Fruit fly (Drosophila melanogaster) whole organism, wandering third instar larva: ENCODE data around the gene CG4004.

Experiments
- Abd-B ChIP-seq: fragments of >200 bp; optimal IDR thresholded peaks from 2 replicates; lab custom pipeline; 2017; ENCODE audit warnings: missing biosample characterization, missing genetic modification characterization
- CG32264 ChIP-seq: fragments of 200-800 bp; sonication (Bioruptor generic); optimal IDR thresholded peaks from 2 replicates; lab custom pipeline; 2016; ENCODE audit warnings: missing biosample characterization, missing genetic modification characterization
- CG9705 ChIP-seq: fragments of 200-800 bp; sonication (Bioruptor generic); optimal IDR thresholded peaks from 2 replicates; lab custom pipeline; 2018; ENCODE audit warnings: missing biosample characterization, mild to moderate bottlenecking, missing genetic modification characterization
- CrebA ChIP-seq: fragments of 200-800 bp; sonication (Bioruptor generic); optimal IDR thresholded peaks from 2 replicates; lab custom pipeline; 2016; ENCODE audit warnings: missing biosample characterization, mild to moderate bottlenecking, missing genetic modification characterization, borderline replicate concordance
- Dfd ChIP-seq: fragments of >200 bp; optimal IDR thresholded peaks from 2 replicates; lab custom pipeline; 2017; ENCODE audit warnings: missing biosample characterization, missing genetic modification characterization
- Dif ChIP-seq: fragments of 200-275, 200-300 bp; sonication (Bioruptor generic); optimal IDR thresholded peaks from 2 replicates; lab custom pipeline; 2018; ENCODE audit warnings: missing biosample characterization, missing genetic modification characterization; ENCODE audit not compliant: partially characterized antibody
- GATAd ChIP-seq: sonication (Bioruptor generic); optimal IDR thresholded peaks from 2 replicates; lab custom pipeline; 2016; ENCODE audit warnings: missing biosample characterization, missing genetic modification characterization
- HLH106 ChIP-seq: fragments of 200-800 bp; optimal IDR thresholded peaks from 3 replicates; lab custom pipeline; 2019; ENCODE audit warnings: missing biosample characterization, mild to moderate bottlenecking, missing genetic modification characterization, moderate library complexity
- Hnf4 ChIP-seq: fragments of 200-800 bp; sonication (Bioruptor generic); optimal IDR thresholded peaks from 2 replicates; lab custom pipeline; 2016; ENCODE audit warnings: missing biosample characterization, mild to moderate bottlenecking, missing genetic modification characterization
- Hr78 ChIP-seq: fragments of >200 bp; optimal IDR thresholded peaks from 2 replicates; lab custom pipeline; 2017; ENCODE audit warnings: missing biosample characterization, missing genetic modification characterization
- Hr83 ChIP-seq: fragments of 200-300 bp; sonication (Bioruptor generic); optimal IDR thresholded peaks from 2 replicates; lab custom pipeline; 2016; ENCODE audit warnings: missing biosample characterization, mild to moderate bottlenecking, missing genetic modification characterization, moderate library complexity; ENCODE audit not compliant: poor library complexity, severe bottlenecking
- Jra ChIP-seq: sonication (Bioruptor generic); optimal IDR thresholded peaks from 2 replicates; lab custom pipeline; 2016; ENCODE audit warnings: missing biosample characterization, missing genetic modification characterization
- Mio ChIP-seq: sonication (Bioruptor generic); optimal IDR thresholded peaks from 2 replicates; lab custom pipeline; 2016; ENCODE audit warnings: missing biosample characterization, missing genetic modification characterization
- Myc ChIP-seq: fragments of >200 bp; optimal IDR thresholded peaks from 2 replicates; lab custom pipeline; 2017
- N ChIP-seq: fragments of >200 bp; optimal IDR thresholded peaks from 2 replicates; lab custom pipeline; 2018; ENCODE audit warnings: missing biosample characterization, missing external identifiers, missing genetic modification characterization
- OdsH ChIP-seq: fragments of 200-800 bp; sonication (Bioruptor generic); optimal IDR thresholded peaks from 2 replicates; lab custom pipeline; 2016; ENCODE audit warnings: missing biosample characterization, mild to moderate bottlenecking, missing genetic modification characterization
- Rel ChIP-seq, 2 experiments: fragments of 200-800 bp; sonication (Bioruptor generic) in 1 of 2; optimal IDR thresholded peaks; 2 replicates in 1 of 2; 3 replicates in 1 of 2; lab custom pipeline; 2016 to 2019; ENCODE audit warnings: mild to moderate bottlenecking in 2 of 2, missing biosample characterization in 2 of 2, missing genetic modification characterization in 2 of 2, moderate library complexity in 1 of 2
- Sp1 ChIP-seq: fragments of 200-800 bp; sonication (Bioruptor generic); optimal IDR thresholded peaks from 3 replicates; lab custom pipeline; 2019; ENCODE audit warnings: missing biosample characterization, mild to moderate bottlenecking, missing genetic modification characterization, moderate library complexity
- Vsx2 ChIP-seq: fragments of 200-300, 225-300 bp; sonication (Bioruptor generic); optimal IDR thresholded peaks from 2 replicates; lab custom pipeline; 2018; ENCODE audit warnings: missing biosample characterization, missing genetic modification characterization; ENCODE audit not compliant: partially characterized antibody
- br ChIP-seq: fragments of 200-800 bp; sonication (Bioruptor generic); optimal IDR thresholded peaks from 2 replicates; lab custom pipeline; 2016; ENCODE audit warnings: missing biosample characterization, missing genetic modification characterization
- brk ChIP-seq: fragments of 200-800 bp; sonication (Bioruptor generic); optimal IDR thresholded peaks from 2 replicates; lab custom pipeline; 2016; ENCODE audit warnings: missing biosample characterization, mild to moderate bottlenecking, missing genetic modification characterization
- dl ChIP-seq, 2 experiments: fragments of 175-275, 200-275 bp in 1 of 2; fragments of 200-275 bp in 1 of 2; sonication (Bioruptor generic); optimal IDR thresholded peaks; lab custom pipeline; 2018; ENCODE audit warnings: mild to moderate bottlenecking in 2 of 2, missing biosample characterization in 2 of 2, missing genetic modification characterization in 2 of 2, moderate library complexity in 2 of 2; ENCODE audit not compliant: partially characterized antibody in 2 of 2, insufficient read depth in 1 of 2
- dmrt93B ChIP-seq: fragments of 200-800 bp; sonication (Bioruptor generic); optimal IDR thresholded peaks from 2 replicates; lab custom pipeline; 2018; ENCODE audit warnings: missing biosample characterization, mild to moderate bottlenecking, missing genetic modification characterization
- dsf ChIP-seq: sonication (Bioruptor generic); optimal IDR thresholded peaks from 2 replicates; lab custom pipeline; 2016; ENCODE audit warnings: missing biosample characterization, missing genetic modification characterization, borderline replicate concordance
- ey ChIP-seq: fragments of 200-800 bp; sonication (Bioruptor generic); optimal IDR thresholded peaks from 2 replicates; lab custom pipeline; 2016; ENCODE audit warnings: missing biosample characterization, missing genetic modification characterization
- foxo ChIP-seq, 2 experiments: fragments of 200-800 bp; sonication (Bioruptor generic); optimal IDR thresholded peaks; 2 replicates in 1 of 2; 3 replicates in 1 of 2; lab custom pipeline; 2016 to 2017; ENCODE audit warnings: missing biosample characterization in 2 of 2, missing genetic modification characterization in 2 of 2
- fru ChIP-seq: fragments of 200-800 bp; sonication (Bioruptor generic); optimal IDR thresholded peaks from 3 replicates; lab custom pipeline; 2016; ENCODE audit warnings: missing biosample characterization, mild to moderate bottlenecking, missing genetic modification characterization
- h ChIP-seq: fragments of 200-800 bp; sonication (Bioruptor generic); optimal IDR thresholded peaks from 3 replicates; lab custom pipeline; 2016; ENCODE audit warnings: missing biosample characterization, mild to moderate bottlenecking, missing genetic modification characterization
- jim ChIP-seq: fragments of 175-275, 200-325 bp; sonication (Bioruptor generic); optimal IDR thresholded peaks from 2 replicates; lab custom pipeline; 2016; ENCODE audit warnings: missing biosample characterization, mild to moderate bottlenecking, missing genetic modification characterization
- lola ChIP-seq: fragments of >200 bp; optimal IDR thresholded peaks from 2 replicates; lab custom pipeline; 2017; ENCODE audit warnings: missing biosample characterization, missing genetic modification characterization
- pan ChIP-seq: fragments of >200 bp; optimal IDR thresholded peaks from 2 replicates; lab custom pipeline; 2017
- psq ChIP-seq: fragments of 200-800 bp; sonication (Bioruptor generic); optimal IDR thresholded peaks from 3 replicates; lab custom pipeline; 2017; ENCODE audit warnings: missing biosample characterization, mild to moderate bottlenecking, missing genetic modification characterization, moderate library complexity
- rgr ChIP-seq: fragments of 200-800 bp; sonication (Bioruptor generic); optimal IDR thresholded peaks from 3 replicates; lab custom pipeline; 2016; ENCODE audit warnings: missing biosample characterization, mild to moderate bottlenecking, missing genetic modification characterization
- sage ChIP-seq: fragments of 200-800 bp; sonication (Bioruptor generic); optimal IDR thresholded peaks from 2 replicates; lab custom pipeline; 2016; ENCODE audit warnings: missing biosample characterization, mild to moderate bottlenecking, missing genetic modification characterization
- sv ChIP-seq: fragments of 200-800 bp; sonication (Bioruptor generic); optimal IDR thresholded peaks from 3 replicates; lab custom pipeline; 2016; ENCODE audit warnings: missing biosample characterization, missing genetic modification characterization
- tai ChIP-seq: sonication (Bioruptor generic); optimal IDR thresholded peaks from 2 replicates; lab custom pipeline; 2016; ENCODE audit warnings: missing biosample characterization, missing genetic modification characterization
- usp ChIP-seq: fragments of >200 bp; optimal IDR thresholded peaks from 2 replicates; lab custom pipeline; 2017; ENCODE audit warnings: missing biosample characterization, missing genetic modification characterization
- woc ChIP-seq: sonication (Bioruptor generic); optimal IDR thresholded peaks from 2 replicates; lab custom pipeline; 2016; ENCODE audit warnings: missing biosample characterization, mild to moderate bottlenecking, missing genetic modification characterization

CG4004 gene

DNA sequence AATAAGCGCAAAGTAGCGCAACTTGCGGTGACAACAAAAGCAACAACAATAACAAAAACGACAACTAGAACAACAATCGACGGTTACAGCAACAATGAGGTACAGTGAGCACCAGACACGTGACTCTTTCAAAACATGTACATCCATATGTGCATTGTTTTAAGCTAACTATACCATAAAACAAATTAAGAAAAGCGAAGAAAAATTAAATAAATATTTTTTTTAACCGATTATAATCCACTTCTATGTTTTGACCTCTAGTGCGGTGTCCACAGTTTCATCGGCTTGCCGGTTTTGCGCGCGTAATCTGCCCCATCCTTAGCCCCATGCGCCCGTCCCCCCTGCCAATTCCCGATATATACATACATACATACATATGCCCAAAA is 10.3 kb downstream of the CG4004 start:
- TF ChIP-seq usp (no peak), h (peak; percentile 98), CG32264 (GFP tag; lab: Kevin White, UChicago) (peak; percentile 89), CG9705 (GFP tag; lab: Kevin White, UChicago) (peak; percentile 79), HLH106 (tag; lab: Kevin White, UChicago) (peak; percentile 97), sage (GFP tag; lab: Kevin White, UChicago) (peak; percentile 93), fru (peak; percentile 98), Myc (lab: Kevin White, UChicago) (no peak), br (GFP tag; lab: Kevin White, UChicago) (peak; percentile 96), Dfd (GFP tag; lab: Kevin White, UChicago) (no peak), sv (GFP tag; lab: Kevin White, UChicago) (peak; percentile 94), Jra (GFP tag; lab: Kevin White, UChicago) (peak; percentile 88), Dif (no peak), GATAd (GFP tag; lab: Kevin White, UChicago) (peak; percentile 89), Mio (GFP tag; lab: Kevin White, UChicago) (peak; percentile 79), rgr (GFP tag; lab: Kevin White, UChicago) (peak; percentile 98), dl (GFP tag; optimal IDR thresholded peaks at IDR 0.05; lab: Kevin White, UChicago; ENCODE audit: insufficient read depth in 1 of 2, partially characterized antibody in 2 of 2) (no peak), Rel (GFP tag; optimal IDR thresholded peaks at IDR 0.05; lab: Kevin White, UChicago) (peak; percentile 88), Rel (tag; optimal IDR thresholded peaks at IDR 0.05; lab: Kevin White, UChicago) (no peak), CrebA (GFP tag; lab: Kevin White, UChicago) (peak; percentile 92), Hr78 (no peak), ey (GFP tag; lab: Kevin White, UChicago) (peak; percentile 98), tai (GFP tag; lab: Kevin White, UChicago) (peak; percentile 92), Vsx2 (GFP tag; lab: Kevin White, UChicago) (no peak), jim (GFP tag; lab: Kevin White, UChicago) (peak; percentile 70), Hr83 (peak; percentile 55), Hnf4 (GFP tag; lab: Kevin White, UChicago) (peak; percentile 97), OdsH (GFP tag; lab: Kevin White, UChicago) (peak; percentile 98), lola (GFP tag; lab: Kevin White, UChicago) (no peak), foxo (GFP tag; optimal IDR thresholded peaks at IDR 0.05; lab: Kevin White, UChicago) (peak; percentile 78 to 99), pan (lab: Kevin White, UChicago) (no peak), dmrt93B (GFP tag; lab: Kevin White, UChicago) (peak; percentile 95), psq (GFP tag; lab: Kevin White, UChicago) (peak; percentile 96), brk (peak; percentile 94), woc (GFP tag; lab: Kevin White, UChicago) (peak; percentile 91), Abd-B (no peak), N (GFP tag; lab: Kevin White, UChicago) (no peak), dsf (GFP tag; lab: Kevin White, UChicago) (peak; percentile 81), Sp1 (GFP tag; lab: Kevin White, UChicago) (peak; percentile 91)

dm6 chrX:12755017-12755563 is 11.1 kb downstream of the CG4004 start:
- TF ChIP-seq lola (GFP tag; lab: Kevin White, UChicago): no peak
- peak; percentile 91 for TF ChIP-seq rgr (GFP tag; lab: Kevin White, UChicago)
- TF ChIP-seq woc (GFP tag; lab: Kevin White, UChicago): peak; percentile 97
- TF ChIP-seq Sp1 (GFP tag; lab: Kevin White, UChicago): peak; percentile 96
- peak; percentile 51 for TF ChIP-seq Hr83
- TF ChIP-seq psq (GFP tag; lab: Kevin White, UChicago): peak; percentile 97
- no peak for TF ChIP-seq sv (GFP tag; lab: Kevin White, UChicago)
- peak; percentile 73 for TF ChIP-seq Dif
- peak; percentile 85 for TF ChIP-seq Hnf4 (GFP tag; lab: Kevin White, UChicago)
- TF ChIP-seq Vsx2 (GFP tag; lab: Kevin White, UChicago): peak; percentile 32
- TF ChIP-seq OdsH (GFP tag; lab: Kevin White, UChicago): peak; percentile 90
- peak; percentile 34 for TF ChIP-seq CrebA (GFP tag; lab: Kevin White, UChicago)
- TF ChIP-seq Myc (lab: Kevin White, UChicago): no peak
- TF ChIP-seq Rel (GFP tag; optimal IDR thresholded peaks at IDR 0.05; lab: Kevin White, UChicago): no peak
- peak; percentile 80 for TF ChIP-seq Rel (tag; optimal IDR thresholded peaks at IDR 0.05; lab: Kevin White, UChicago)
- TF ChIP-seq h: peak; percentile 94
- TF ChIP-seq Mio (GFP tag; lab: Kevin White, UChicago): peak; percentile 31
- TF ChIP-seq Jra (GFP tag; lab: Kevin White, UChicago): peak; percentile 73
- no peak for TF ChIP-seq pan (lab: Kevin White, UChicago)
- no peak for TF ChIP-seq Abd-B
- peak; percentile 80 for TF ChIP-seq jim (GFP tag; lab: Kevin White, UChicago)
- TF ChIP-seq GATAd (GFP tag; lab: Kevin White, UChicago): peak; percentile 42
- peak; percentile 83 for TF ChIP-seq dmrt93B (GFP tag; lab: Kevin White, UChicago)
- peak; percentile 6 to 70 for TF ChIP-seq dl (GFP tag; optimal IDR thresholded peaks at IDR 0.05; lab: Kevin White, UChicago; ENCODE audit: insufficient read depth in 1 of 2, partially characterized antibody in 2 of 2)
- TF ChIP-seq foxo (GFP tag; optimal IDR thresholded peaks at IDR 0.05; lab: Kevin White, UChicago): peak; percentile 70 to 96
- TF ChIP-seq Dfd (GFP tag; lab: Kevin White, UChicago): no peak
- peak; percentile 95 for TF ChIP-seq ey (GFP tag; lab: Kevin White, UChicago)
- no peak for TF ChIP-seq Hr78
- peak; percentile 82 for TF ChIP-seq brk
- TF ChIP-seq N (GFP tag; lab: Kevin White, UChicago): no peak
- peak; percentile 81 for TF ChIP-seq sage (GFP tag; lab: Kevin White, UChicago)
- TF ChIP-seq br (GFP tag; lab: Kevin White, UChicago): peak; percentile 94
- no peak for TF ChIP-seq dsf (GFP tag; lab: Kevin White, UChicago)
- peak; percentile 91 for TF ChIP-seq tai (GFP tag; lab: Kevin White, UChicago)
- peak; percentile 82 for TF ChIP-seq CG32264 (GFP tag; lab: Kevin White, UChicago)
- TF ChIP-seq CG9705 (GFP tag; lab: Kevin White, UChicago): peak; percentile 89
- TF ChIP-seq fru: peak; percentile 96
- peak; percentile 96 for TF ChIP-seq HLH106 (tag; lab: Kevin White, UChicago)
- TF ChIP-seq usp: no peak
